Fruit fly (Drosophila melanogaster) whole organism, pupa: Measurements from ENCODE around the gene Gagr.

Experiments used
- CG10348 ChIP-seq: fragments of 200-800 bp; sonication (Bioruptor generic); IDR thresholded peaks from 2 replicates; pipeline ENCODE4 v1.3.6; 2022; ENCODE audit warnings: missing biosample characterization, missing genetic modification characterization
- CG13204 ChIP-seq: fragments of 200-800 bp; sonication (Bioruptor generic); optimal IDR thresholded peaks from 2 replicates; lab custom pipeline; 2018; ENCODE audit warnings: missing biosample characterization, mild to moderate bottlenecking, missing genetic modification characterization, moderate library complexity
- CG14655 ChIP-seq: fragments of 200-800 bp; sonication (Bioruptor generic); optimal IDR thresholded peaks from 3 replicates; lab custom pipeline; 2017; ENCODE audit warnings: mild to moderate bottlenecking, missing biosample characterization, missing genetic modification reagents, missing genetic modification characterization
- CG15710 ChIP-seq: fragments of 200-800 bp; sonication (Bioruptor generic); optimal IDR thresholded peaks from 2 replicates; lab custom pipeline; 2018; ENCODE audit warnings: missing biosample characterization, mild to moderate bottlenecking, missing genetic modification characterization, moderate library complexity
- CG17806 ChIP-seq: fragments of 200-800 bp; sonication (Bioruptor generic); optimal IDR thresholded peaks from 2 replicates; lab custom pipeline; 2018; ENCODE audit warnings: missing biosample characterization, mild to moderate bottlenecking, missing genetic modification characterization, moderate library complexity
- CG32121 ChIP-seq: fragments of 200-800 bp; sonication (Bioruptor generic); IDR thresholded peaks from 2 replicates; pipeline ENCODE4 v1.3.6; 2022; ENCODE audit warnings: missing biosample characterization, missing genetic modification characterization
- CG34367 ChIP-seq: fragments of 200-800 bp; sonication (Bioruptor generic); optimal IDR thresholded peaks from 2 replicates; lab custom pipeline; 2018; ENCODE audit warnings: missing biosample characterization, mild to moderate bottlenecking, missing genetic modification characterization
- CG4496 ChIP-seq: fragments of 200-800 bp; sonication (Bioruptor generic); IDR thresholded peaks from 3 replicates; pipeline ENCODE4 v1.3.6; 2022; ENCODE audit warnings: missing biosample characterization, missing genetic modification characterization
- CG8159 ChIP-seq: fragments of 200-800 bp; sonication (Bioruptor generic); optimal IDR thresholded peaks from 3 replicates; lab custom pipeline; 2018; ENCODE audit warnings: missing biosample characterization, mild to moderate bottlenecking, missing genetic modification characterization, moderate library complexity
- CG8301 ChIP-seq: fragments of 200-800 bp; sonication (Bioruptor generic); optimal IDR thresholded peaks from 2 replicates; lab custom pipeline; 2018; ENCODE audit warnings: missing biosample characterization, mild to moderate bottlenecking, missing genetic modification characterization
- CG9948 ChIP-seq: fragments of 200-800 bp; sonication (Bioruptor generic); optimal IDR thresholded peaks from 2 replicates; lab custom pipeline; 2018; ENCODE audit warnings: missing biosample characterization, mild to moderate bottlenecking, missing genetic modification characterization, moderate library complexity
- D1 ChIP-seq: fragments of 200-800 bp; sonication (Bioruptor generic); optimal IDR thresholded peaks from 2 replicates; lab custom pipeline; 2018; ENCODE audit warnings: missing biosample characterization, mild to moderate bottlenecking, missing genetic modification characterization, moderate library complexity
- EcR ChIP-seq: fragments of 200-800 bp; sonication (Bioruptor generic); optimal IDR thresholded peaks from 3 replicates; lab custom pipeline; 2019; ENCODE audit warnings: missing biosample characterization, missing genetic modification characterization, mild to moderate bottlenecking, moderate library complexity, missing genetic modification reagents
- Ets98B ChIP-seq: fragments of 200-800 bp; sonication (Bioruptor generic); IDR thresholded peaks from 2 replicates; pipeline ENCODE4 v1.3.6; 2022; ENCODE audit warnings: missing biosample characterization, missing genetic modification characterization
- Pif1A ChIP-seq: fragments of 200-800 bp; sonication (Bioruptor generic); optimal IDR thresholded peaks from 3 replicates; lab custom pipeline; 2016; ENCODE audit warnings: missing biosample characterization, missing genetic modification characterization
- Pif1B ChIP-seq: fragments of 200-800 bp; sonication (Bioruptor generic); optimal IDR thresholded peaks from 3 replicates; lab custom pipeline; 2016; ENCODE audit warnings: missing biosample characterization, missing genetic modification characterization
- Snoo ChIP-seq: fragments of 200-800 bp; sonication (Bioruptor generic); optimal IDR thresholded peaks from 3 replicates; lab custom pipeline; 2017; ENCODE audit warnings: missing biosample characterization, mild to moderate bottlenecking, missing genetic modification characterization, inconsistent platforms
- fd96Ca ChIP-seq: fragments of 200-800 bp; sonication (Bioruptor generic); IDR thresholded peaks from 3 replicates; pipeline ENCODE4 v1.3.6; 2022; ENCODE audit warnings: missing biosample characterization, missing genetic modification characterization
- gl ChIP-seq: fragments of 200-800 bp; sonication (Bioruptor generic); optimal IDR thresholded peaks from 2 replicates; lab custom pipeline; 2018; ENCODE audit warnings: missing biosample characterization, mild to moderate bottlenecking, missing genetic modification characterization
- rn ChIP-seq: fragments of 200-800 bp; sonication (Bioruptor generic); IDR thresholded peaks from 2 replicates; pipeline ENCODE4 v1.3.6; 2022; ENCODE audit warnings: missing biosample characterization, missing genetic modification characterization

Gagr gene

dm6 chr3L:16417024-16417423, 22.6 kb downstream of the Gagr start, which contains the start of gene GluRS-m:
GluRS-m (minus strand) TSS chr3L:16417177.
- TF ChIP-seq Ets98B (GFP tag; lab: Robert Waterston, UW) (no peak), Pif1A (no peak), CG4496 (no peak), CG8159 (tag; lab: Kevin White, UChicago) (no peak), CG8301 (tag; lab: Kevin White, UChicago) (no peak), CG32121 (GFP tag; lab: Robert Waterston, UW) (no peak), fd96Ca (GFP tag; lab: Robert Waterston, UW) (no peak)
- TF ChIP-seq, all 21 proteins: peak for 0

- TF ChIP-seq CG4496 (no peak), CG34367 (tag; lab: Kevin White, UChicago) (no peak), CG17806 (no peak), CG9948 (no peak), EcR (GFP tag; lab: Kevin White, UChicago) (no peak)
- TF ChIP-seq, all 21 proteins: peak for 0
Observed at dm6 chr3L:16419059-16419773, 24.8 kb downstream of the Gagr start, which contains the start of the genes TyrRS and CG33158. TyrRS (minus strand) TSS chr3L:16419302. CG33158 (plus strand) TSS chr3L:16419597.

DNA sequence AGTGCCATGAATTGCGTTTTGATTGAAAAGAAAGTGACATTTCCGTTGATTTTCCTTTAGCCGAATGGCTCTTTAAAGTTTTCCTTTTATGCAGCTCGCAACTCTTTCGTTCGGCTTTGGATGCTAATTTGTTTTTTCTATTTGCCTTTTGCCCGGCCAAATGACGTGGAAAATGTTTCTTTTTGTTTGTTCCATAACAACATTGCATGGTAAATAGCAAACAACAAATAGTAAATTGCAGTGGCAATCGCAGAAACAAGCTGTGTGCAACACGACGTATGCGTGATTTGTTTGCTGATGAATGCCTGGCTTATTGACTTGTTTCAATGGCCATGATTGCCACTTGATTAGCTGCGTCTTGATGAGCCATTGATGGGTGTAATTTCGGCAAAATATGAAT, 35.1 kb downstream of the Gagr start:
- TF ChIP-seq CG10348 (no peak), CG15710 (tag; lab: Kevin White, UChicago) (no peak), CG14655 (no peak), gl (no peak), Pif1A (no peak), EcR (GFP tag; lab: Kevin White, UChicago) (no peak), Snoo (tag; lab: Kevin White, UChicago) (no peak)

dm6 chr3L:16431056-16431455, 36.7 kb downstream of the Gagr start:
- TF ChIP-seq CG15710 (tag; lab: Kevin White, UChicago) (no peak), rn (GFP tag; lab: Robert Waterston, UW) (no peak), CG9948 (no peak), CG8301 (tag; lab: Kevin White, UChicago) (no peak), Snoo (tag; lab: Kevin White, UChicago) (no peak), CG17806 (no peak), Pif1A (no peak), CG10348 (no peak), CG34367 (tag; lab: Kevin White, UChicago) (no peak), CG32121 (GFP tag; lab: Robert Waterston, UW) (no peak), D1 (tag; lab: Kevin White, UChicago) (no peak)

dm6 chr3L:16433556-16433955, 39.2 kb downstream of the Gagr start:
- TF ChIP-seq CG14655 (no peak), CG4496 (no peak), CG15710 (tag; lab: Kevin White, UChicago) (no peak), CG17806 (no peak), CG8301 (tag; lab: Kevin White, UChicago) (no peak), EcR (GFP tag; lab: Kevin White, UChicago) (no peak), CG9948 (no peak), CG34367 (tag; lab: Kevin White, UChicago) (no peak), CG13204 (GFP tag; lab: Kevin White, UChicago) (no peak), CG32121 (GFP tag; lab: Robert Waterston, UW) (no peak), Ets98B (GFP tag; lab: Robert Waterston, UW) (no peak), rn (GFP tag; lab: Robert Waterston, UW) (no peak)
- TF ChIP-seq, all 21 proteins: peak for 0

dm6 chr3L:16437271-16437670, 42.9 kb downstream of the Gagr start:
- no peak for TF ChIP-seq Pif1B (GFP tag; lab: Kevin White, UChicago)
- TF ChIP-seq CG8301 (tag; lab: Kevin White, UChicago) = no peak
- no peak for TF ChIP-seq D1 (tag; lab: Kevin White, UChicago)
- TF ChIP-seq CG10348 = no peak
- TF ChIP-seq CG9948 = no peak
- no peak for TF ChIP-seq CG34367 (tag; lab: Kevin White, UChicago)
- TF ChIP-seq CG14655 = peak; percentile 17
- no peak for TF ChIP-seq gl

dm6 chr3L:16442628-16443027, 48.2 kb downstream of the Gagr start:
- no peak for TF ChIP-seq CG17806
- TF ChIP-seq CG8301 (tag; lab: Kevin White, UChicago) = peak; percentile 51
- TF ChIP-seq D1 (tag; lab: Kevin White, UChicago) = no peak
- peak; percentile 35 for TF ChIP-seq CG14655
- TF ChIP-seq fd96Ca (GFP tag; lab: Robert Waterston, UW) = no peak
- TF ChIP-seq Ets98B (GFP tag; lab: Robert Waterston, UW) = no peak
- TF ChIP-seq CG10348 = no peak
